Worm (Caenorhabditis elegans) whole organism, L1 larva: Measurements from ENCODE around the gene pat-3.
A peak's percentile ranks its signal among the peaks of the same experiment; 100 is the strongest.

Experiments used
- C04F5.9 ChIP-seq: sonication (generic microtip); optimal IDR thresholded peaks from 2 replicates; lab custom pipeline; 2016; ENCODE audit warnings: missing genetic modification characterization, missing compliant biosample characterization
- F16B12.6 ChIP-seq: fragments of 150-350 bp; optimal IDR thresholded peaks from 2 replicates; lab custom pipeline; 2014; ENCODE audit warnings: missing biosample characterization, missing genetic modification characterization
- aha-1 ChIP-seq: fragments of 150-350 bp; optimal IDR thresholded peaks from 2 replicates; lab custom pipeline; 2014; ENCODE audit warnings: missing biosample characterization, missing genetic modification characterization
- alr-1 ChIP-seq: fragments of 200-800 bp; sonication (Bioruptor generic); optimal IDR thresholded peaks from 2 replicates; lab custom pipeline; 2018; ENCODE audit warnings: borderline replicate concordance, mild to moderate bottlenecking, missing genetic modification characterization, missing compliant biosample characterization
- blmp-1 ChIP-seq: fragments of 150-350 bp; optimal IDR thresholded peaks from 2 replicates; lab custom pipeline; 2014; ENCODE audit warnings: missing biosample characterization, missing genetic modification characterization
- ceh-82 ChIP-seq, 3 experiments: fragments of 150-350 bp in 1 of 3; sonication (generic microtip) in 2 of 3; optimal IDR thresholded peaks; 2 replicates each; lab custom pipeline; 2014 to 2017; ENCODE audit warnings: missing biosample characterization in 3 of 3, missing genetic modification characterization in 3 of 3
- dpl-1 ChIP-seq, 3 experiments: fragments of 150-350 bp in 2 of 3; sonication (generic microtip) in 1 of 3; optimal IDR thresholded peaks; 2 replicates each; lab custom pipeline; 2014 to 2017; ENCODE audit warnings: missing biosample characterization in 3 of 3, missing genetic modification characterization in 3 of 3, missing genetic modification reagents in 3 of 3
- dsc-1 ChIP-seq: sonication (generic microtip); optimal IDR thresholded peaks from 2 replicates; lab custom pipeline; 2016; ENCODE audit warnings: mild to moderate bottlenecking, missing genetic modification characterization, missing compliant biosample characterization
- efl-1 ChIP-seq, 4 experiments: fragments of 150-350 bp; optimal IDR thresholded peaks in 3 of 4; peaks in 1 of 4; 1 replicate in 1 of 4; 2 replicates in 3 of 4; lab custom pipeline; 2014; ENCODE audit warnings: missing biosample characterization in 2 of 4, missing genetic modification characterization in 2 of 4, missing genetic modification reagents in 2 of 4
- egl-13 ChIP-seq: sonication (generic microtip); optimal IDR thresholded peaks from 2 replicates; lab custom pipeline; 2016; ENCODE audit warnings: missing genotype, missing genetic modification reagents, missing genetic modification characterization, missing compliant biosample characterization
- fos-1 ChIP-seq: fragments of 150-350 bp; optimal IDR thresholded peaks from 2 replicates; lab custom pipeline; 2014; ENCODE audit warnings: missing biosample characterization, missing genetic modification characterization
- hlh-17 ChIP-seq: fragments of 200-800 bp; sonication (Bioruptor generic); optimal IDR thresholded peaks from 2 replicates; lab custom pipeline; 2018; ENCODE audit warnings: missing genetic modification characterization, mild to moderate bottlenecking, missing compliant biosample characterization, moderate library complexity, borderline replicate concordance
- isw-1 ChIP-seq: fragments of 200-800 bp; sonication (Bioruptor generic); IDR thresholded peaks from 2 replicates; pipeline ENCODE4 v1.3.6; 2022; ENCODE audit warnings: missing genetic modification characterization, missing compliant biosample characterization
- lin-13 ChIP-seq: fragments of 150-350 bp; optimal IDR thresholded peaks from 2 replicates; lab custom pipeline; 2014; ENCODE audit warnings: missing biosample characterization, missing genetic modification reagents, missing genetic modification characterization
- lin-14 ChIP-seq: fragments of 200-800 bp; sonication (Bioruptor generic); optimal IDR thresholded peaks from 2 replicates; lab custom pipeline; 2018; ENCODE audit warnings: mild to moderate bottlenecking, missing genetic modification characterization, moderate library complexity, missing compliant biosample characterization
- lin-15B ChIP-seq: fragments of 150-350 bp; sonication (generic microtip); optimal IDR thresholded peaks from 3 replicates; lab custom pipeline; 2014; ENCODE audit warnings: missing biosample characterization, missing genetic modification characterization
- lin-35 ChIP-seq, 2 experiments: fragments of 150-350 bp; optimal IDR thresholded peaks; 2 replicates each; lab custom pipeline; 2014; ENCODE audit warnings: missing biosample characterization in 2 of 2, missing genetic modification characterization in 2 of 2, missing genetic modification reagents in 2 of 2
- lsy-2 ChIP-seq, 2 experiments: fragments of 150-350 bp; optimal IDR thresholded peaks; 2 replicates each; lab custom pipeline; 2014; ENCODE audit warnings: missing biosample characterization in 2 of 2, missing genetic modification characterization in 2 of 2
- mab-9 ChIP-seq: fragments of 200-800 bp; sonication (Bioruptor generic); IDR thresholded peaks from 2 replicates; pipeline ENCODE4 v1.3.6; 2022; ENCODE audit warnings: missing genetic modification reagents, missing genetic modification characterization, missing compliant biosample characterization
- mdl-1 ChIP-seq, 2 experiments: fragments of 150-350 bp; optimal IDR thresholded peaks; 2 replicates each; lab custom pipeline; 2014 to 2017; ENCODE audit warnings: missing biosample characterization in 2 of 2, missing genetic modification characterization in 2 of 2, inconsistent platforms in 1 of 2
- mep-1 ChIP-seq: fragments of 150-350 bp; optimal IDR thresholded peaks from 2 replicates; lab custom pipeline; 2014; ENCODE audit warnings: missing biosample characterization, missing genetic modification characterization
- nhr-19 ChIP-seq: fragments of 200-800 bp; sonication (Bioruptor generic); conservative IDR thresholded peaks from 2 replicates; pipeline ENCODE4 v1.3.6; 2022; ENCODE audit warnings: missing genetic modification characterization, missing compliant biosample characterization
- nhr-20 ChIP-seq: sonication (generic microtip); optimal IDR thresholded peaks from 2 replicates; lab custom pipeline; 2016; ENCODE audit warnings: mild to moderate bottlenecking, missing genetic modification characterization, missing compliant biosample characterization
- nhr-71 ChIP-seq: sonication (generic microtip); optimal IDR thresholded peaks from 2 replicates; lab custom pipeline; 2016; ENCODE audit warnings: mild to moderate bottlenecking, missing genetic modification characterization, moderate library complexity, missing compliant biosample characterization
- nhr-77 ChIP-seq: fragments of 150-350 bp; optimal IDR thresholded peaks from 2 replicates; lab custom pipeline; 2014; ENCODE audit warnings: missing biosample characterization, missing genetic modification characterization
- nhr-85 ChIP-seq: sonication (generic microtip); peaks from one replicate; lab custom pipeline; 2016; ENCODE audit warnings: missing genetic modification characterization, inconsistent platforms, missing compliant biosample characterization
- pag-3 ChIP-seq: sonication (generic microtip); optimal IDR thresholded peaks from 2 replicates; lab custom pipeline; 2017; ENCODE audit warnings: missing genetic modification characterization, mild to moderate bottlenecking, missing compliant biosample characterization, antibody characterized with exemption, borderline replicate concordance; ENCODE audit not compliant: insufficient read depth
- rnt-1 ChIP-seq: sonication (generic microtip); optimal IDR thresholded peaks from 2 replicates; lab custom pipeline; 2016; ENCODE audit warnings: mild to moderate bottlenecking, missing genetic modification characterization, moderate library complexity, missing compliant biosample characterization
- snu-23 ChIP-seq: sonication (generic microtip); optimal IDR thresholded peaks from 2 replicates; lab custom pipeline; 2016; ENCODE audit warnings: missing genetic modification characterization, missing compliant biosample characterization
- sox-4 ChIP-seq: sonication (generic microtip); optimal IDR thresholded peaks from 2 replicates; lab custom pipeline; 2016; ENCODE audit warnings: missing genetic modification characterization, missing compliant biosample characterization
- swsn-7 ChIP-seq: sonication (generic microtip); optimal IDR thresholded peaks from 2 replicates; lab custom pipeline; 2016; ENCODE audit warnings: missing genetic modification characterization, missing compliant biosample characterization
- unc-86 ChIP-seq: sonication (generic microtip); optimal IDR thresholded peaks from 2 replicates; lab custom pipeline; 2016; ENCODE audit warnings: missing genetic modification characterization, missing compliant biosample characterization
- xbp-1 ChIP-seq: sonication (generic microtip); optimal IDR thresholded peaks from 2 replicates; lab custom pipeline; 2016; ENCODE audit warnings: missing genetic modification characterization, missing compliant biosample characterization

pat-3 gene

DNA sequence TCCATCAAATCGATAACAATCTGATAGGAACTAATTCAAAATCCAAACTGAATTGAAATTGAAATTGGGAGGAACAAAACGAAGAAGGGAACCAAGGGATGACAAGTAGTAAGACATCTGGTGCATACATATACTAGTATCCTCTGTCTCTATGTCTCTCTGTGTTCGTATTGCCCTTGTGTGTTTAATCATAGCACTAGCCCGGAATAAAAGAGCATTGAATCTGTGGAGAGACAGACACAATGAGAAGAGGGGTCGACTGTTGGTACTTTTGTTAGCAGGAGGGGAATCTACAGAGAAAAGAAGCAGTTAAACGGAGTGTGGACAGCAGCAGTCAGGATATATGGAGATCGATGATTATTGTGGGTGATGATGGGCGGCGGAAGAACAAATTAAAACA, 1.8 kb upstream of the pat-3 start:
- TF ChIP-seq lin-13 (GFP tag; lab: Kevin White, UChicago) (no peak), efl-1 (optimal IDR thresholded peaks at IDR 0.05; lab: Kevin White, UChicago) (peak in 1 of 2 experiments; percentile 16), efl-1 (GFP tag; optimal IDR thresholded peaks at IDR 0.05 in 1 of 2; lab: Kevin White, UChicago) (no peak), nhr-85 (no peak), mab-9 (GFP tag; lab: Robert Waterston, UW) (no peak), mdl-1 (tag; optimal IDR thresholded peaks at IDR 0.05; lab: Kevin White, UChicago) (no peak), F16B12.6 (no peak), dsc-1 (tag; lab: Kevin White, UChicago) (peak; percentile 15), snu-23 (peak; percentile 34), lin-14 (GFP tag; lab: Kevin White, UChicago) (peak; percentile 58), swsn-7 (tag; lab: Kevin White, UChicago) (no peak), blmp-1 (peak; percentile 44), rnt-1 (tag; lab: Kevin White, UChicago) (peak; percentile 20), sox-4 (tag; lab: Kevin White, UChicago) (no peak), aha-1 (tag; lab: Kevin White, UChicago) (no peak), nhr-71 (no peak), lsy-2 (tag; optimal IDR thresholded peaks at IDR 0.05; lab: Kevin White, UChicago) (peak; percentile 4 to 19), lin-35 (GFP tag; optimal IDR thresholded peaks at IDR 0.05; lab: Kevin White, UChicago) (peak in 1 of 2 experiments; percentile 23), egl-13 (tag; lab: Kevin White, UChicago) (no peak), C04F5.9 (no peak), dpl-1 (GFP tag; optimal IDR thresholded peaks at IDR 0.05; lab: Kevin White, UChicago) (peak in 1 of 3 experiments; percentile 17), mep-1 (tag; lab: Kevin White, UChicago) (peak; percentile 65), xbp-1 (no peak)

ce11 chrIII:3914836-3915235, 887 bp upstream of the pat-3 start:
- TF ChIP-seq pag-3 (tag; lab: Kevin White, UChicago) = peak; percentile 64
- TF ChIP-seq nhr-19 (GFP tag; lab: Robert Waterston, UW) = peak; percentile 18; the same call in 1 of the 2 replicates
- TF ChIP-seq lin-14 (GFP tag; lab: Kevin White, UChicago) = peak; percentile 47
- no peak for TF ChIP-seq fos-1
- TF ChIP-seq nhr-20 (tag; lab: Kevin White, UChicago) = peak; percentile 31
- no peak for TF ChIP-seq mab-9 (GFP tag; lab: Robert Waterston, UW)
- TF ChIP-seq lsy-2 (tag; optimal IDR thresholded peaks at IDR 0.05; lab: Kevin White, UChicago) = peak in 1 of 2 experiments; percentile 21
- TF ChIP-seq alr-1 (tag; lab: Kevin White, UChicago) = no peak
- TF ChIP-seq rnt-1 (tag; lab: Kevin White, UChicago) = peak; percentile 60
- TF ChIP-seq nhr-71 = peak; percentile 37

DNA sequence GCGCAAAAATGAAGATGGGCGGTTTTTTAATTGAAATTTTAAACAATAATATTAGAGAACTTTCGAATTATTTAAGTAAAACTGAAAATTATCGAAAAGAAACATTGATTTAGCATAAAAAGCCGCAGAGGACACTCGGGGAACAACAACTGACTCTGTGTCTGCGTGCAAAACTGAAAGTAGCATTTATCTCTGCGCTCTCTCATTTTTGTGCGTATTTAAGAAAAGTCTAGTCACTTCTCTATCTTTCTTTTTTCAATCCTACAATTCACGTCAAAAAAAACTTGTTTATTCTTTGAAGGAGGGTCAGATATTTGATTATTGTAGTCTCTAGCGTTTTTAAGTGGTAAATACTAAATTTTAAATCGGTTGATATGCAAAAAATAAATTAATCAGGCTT, 5.7 kb downstream of the pat-3 start:
- TF ChIP-seq swsn-7 (tag; lab: Kevin White, UChicago) (peak; percentile 15), lsy-2 (tag; optimal IDR thresholded peaks at IDR 0.05; lab: Kevin White, UChicago) (peak; percentile 23 to 27), dpl-1 (GFP tag; optimal IDR thresholded peaks at IDR 0.05; lab: Kevin White, UChicago) (peak in 2 of 3 experiments; percentile 12 to 18), lin-35 (GFP tag; optimal IDR thresholded peaks at IDR 0.05; lab: Kevin White, UChicago) (peak; percentile 31 to 45), unc-86 (no peak), nhr-77 (no peak), lin-14 (GFP tag; lab: Kevin White, UChicago) (peak; percentile 82), nhr-19 (GFP tag; lab: Robert Waterston, UW) (peak; percentile 34), nhr-20 (tag; lab: Kevin White, UChicago) (peak; percentile 72), ceh-82 (tag; optimal IDR thresholded peaks at IDR 0.05; lab: Kevin White, UChicago) (peak in 1 of 3 experiments; percentile 29), snu-23 (peak; percentile 67), aha-1 (tag; lab: Kevin White, UChicago) (peak; percentile 50), mep-1 (tag; lab: Kevin White, UChicago) (peak; percentile 15), efl-1 (optimal IDR thresholded peaks at IDR 0.05; lab: Kevin White, UChicago) (peak in 1 of 2 experiments; percentile 18), efl-1 (GFP tag; optimal IDR thresholded peaks at IDR 0.05 in 1 of 2; lab: Kevin White, UChicago) (no peak), nhr-71 (peak; percentile 37), hlh-17 (no peak), lin-15B (tag; lab: Kevin White, UChicago) (no peak), rnt-1 (tag; lab: Kevin White, UChicago) (peak; percentile 11)

DNA sequence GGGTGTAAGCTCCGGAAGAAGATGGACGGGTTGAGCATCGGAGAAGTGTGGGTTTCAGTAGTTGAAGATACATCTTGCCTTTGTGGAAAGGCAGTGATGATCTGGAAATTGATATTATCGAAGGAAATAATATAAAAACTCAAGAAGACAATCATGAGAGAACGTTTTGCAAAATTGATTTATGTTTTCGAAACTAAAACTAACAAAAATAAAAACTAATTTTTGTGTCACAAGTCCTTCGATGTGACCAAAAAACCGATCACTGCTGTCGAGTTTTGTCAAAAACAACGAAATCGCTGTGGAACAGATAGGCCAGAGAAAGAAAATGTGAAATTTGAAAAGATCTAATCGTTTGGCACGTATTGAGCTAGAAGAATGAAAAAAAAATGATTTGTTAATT, 6.4 kb downstream of the pat-3 start, which contains the start of gene mmcm-1:
Gene mmcm-1, minus strand, starts transcription at position 101 of the 400 bp plus-strand sequence.
- TF ChIP-seq fos-1 = no peak
- TF ChIP-seq isw-1 (GFP tag; lab: Robert Waterston, UW) = no peak
- TF ChIP-seq, all 84 proteins: peak for 0
